Worm (Caenorhabditis elegans): ENCODE measurements around the gene nhr-172.

DNA sequence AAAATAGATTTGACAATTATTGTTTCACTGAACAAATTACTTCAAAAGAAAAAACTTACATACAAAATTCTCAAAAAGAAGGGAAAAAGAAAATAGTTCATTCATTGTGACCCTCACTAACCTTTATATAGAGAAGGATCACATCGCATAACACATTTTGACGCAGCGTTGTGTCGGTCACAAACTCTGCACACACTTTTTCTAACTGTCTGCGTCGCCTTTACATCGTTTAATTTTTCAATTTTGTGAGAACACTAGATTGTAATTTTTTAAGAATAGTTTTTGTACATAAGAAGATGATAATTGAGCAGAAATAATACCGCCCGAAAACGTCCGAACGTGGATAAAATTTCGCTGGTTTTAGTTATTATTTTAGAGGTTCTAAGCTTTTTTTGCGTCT, 27.8 kb upstream of the nhr-172 start, which contains the start of gene C18B10.6:
- TF ChIP-seq tra-4 (tag; optimal IDR thresholded peaks at IDR 0.05) (no peak), scrt-1 (GFP tag; IDR thresholded peaks at IDR 0.05) (no peak), F13C5.2 (tag; optimal IDR thresholded peaks at IDR 0.05) (no peak), ama-1 (optimal IDR thresholded peaks at IDR 0.05) (no peak), flt-1 (GFP tag; IDR thresholded peaks at IDR 0.05) (no peak), hmbx-1 (tag; optimal IDR thresholded peaks at IDR 0.05) (no peak)
